Worm (Caenorhabditis elegans) whole organism, midembryonic: Measurements from ENCODE around the gene F28F9.3.

Source experiments
- cog-1 ChIP-seq: sonication (generic microtip); optimal IDR thresholded peaks from 2 replicates; lab custom pipeline; 2016; ENCODE audit warnings: missing genetic modification characterization, missing compliant biosample characterization
- flt-1 ChIP-seq: fragments of 200-800 bp; sonication (Bioruptor generic); IDR thresholded peaks from 2 replicates; pipeline ENCODE4 v1.3.6; 2022; ENCODE audit warnings: missing genetic modification characterization, missing compliant biosample characterization
- klf-2 ChIP-seq: fragments of 200-800 bp; sonication (Bioruptor generic); conservative IDR thresholded peaks from 2 replicates; pipeline ENCODE4 v1.3.6; 2022; ENCODE audit warnings: missing genetic modification reagents, missing genetic modification characterization, missing compliant biosample characterization
- med-1 ChIP-seq: sonication (generic microtip); optimal IDR thresholded peaks from 2 replicates; lab custom pipeline; 2017; ENCODE audit warnings: missing genetic modification characterization, mild to moderate bottlenecking, missing compliant biosample characterization, antibody characterized with exemption, missing genetic modification reagents; ENCODE audit not compliant: insufficient read depth
- ref-1 ChIP-seq: fragments of 200-800 bp; sonication (Bioruptor generic); conservative IDR thresholded peaks from 2 replicates; pipeline ENCODE4 v1.3.6; 2022; ENCODE audit warnings: missing genetic modification reagents, missing genetic modification characterization, missing compliant biosample characterization
- ztf-23 ChIP-seq: fragments of 200-800 bp; sonication (Bioruptor generic); IDR thresholded peaks from 2 replicates; pipeline ENCODE4 v1.3.6; 2022; ENCODE audit warnings: missing genetic modification reagents, missing genetic modification characterization, missing compliant biosample characterization
- ztf-29 ChIP-seq: fragments of 200-800 bp; sonication (Bioruptor generic); IDR thresholded peaks from 2 replicates; pipeline ENCODE4 v1.3.6; 2022; ENCODE audit warnings: missing genetic modification reagents, missing genetic modification characterization, missing compliant biosample characterization

DNA sequence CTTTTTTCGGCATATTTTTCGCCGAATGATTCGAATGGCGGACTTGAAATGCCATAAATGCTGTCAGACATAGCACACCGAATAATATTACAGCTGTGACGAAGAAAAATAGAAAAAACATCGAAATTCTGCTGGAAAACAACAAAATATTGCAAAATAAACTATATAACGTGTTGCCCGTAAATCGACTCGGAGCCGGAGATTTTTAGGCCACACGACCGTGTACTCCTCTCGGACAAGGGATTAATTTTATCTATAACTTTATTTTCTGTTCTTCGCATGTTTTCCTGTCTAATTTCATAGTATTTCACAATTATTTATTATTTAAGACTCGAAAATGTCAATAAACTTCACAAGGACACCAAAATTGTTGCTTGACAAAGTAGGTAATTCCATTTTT lies 23.4 kb upstream of the F28F9.3 start, which contains the start of the genes algn-14 and M02B7.2:
- no peak for TF ChIP-seq ztf-29 (GFP tag; lab: Robert Waterston, UW)
- no peak for TF ChIP-seq ref-1 (GFP tag; lab: Robert Waterston, UW)
- TF ChIP-seq klf-2 (GFP tag; lab: Robert Waterston, UW), result no peak
- no peak for TF ChIP-seq med-1
- no peak for TF ChIP-seq cog-1 (tag; lab: Kevin White, UChicago)
- 0 out of 2 replicates have a peak, but pooled peaks have one; percentile 15 for TF ChIP-seq flt-1 (GFP tag; lab: Robert Waterston, UW)
- TF ChIP-seq ztf-23 (GFP tag; lab: Robert Waterston, UW), result peak; percentile 74
